Fruit fly (Drosophila melanogaster): ENCODE results near the gene Mitofilin.

Gene Mitofilin

dm6 chr3R:22043748-22044402 is 20.7 kb upstream of the Mitofilin start (continued):
- peak; percentile 7 for TF ChIP-seq sqz (GFP tag; optimal IDR thresholded peaks at IDR 0.05)
- no peak for TF ChIP-seq tin (GFP tag; optimal IDR thresholded peaks at IDR 0.05)
- peak; percentile 42; the same call in 1 of the 2 replicates for TF ChIP-seq CG6689 (GFP tag; IDR thresholded peaks at IDR 0.05)
- no peak for TF ChIP-seq CG8359 (GFP tag; optimal IDR thresholded peaks at IDR 0.05; ENCODE audit: borderline replicate concordance)
- no peak for TF ChIP-seq emc (GFP tag; optimal IDR thresholded peaks at IDR 0.05)
- TF ChIP-seq CG3838 (GFP tag; optimal IDR thresholded peaks at IDR 0.05), result no peak
- 0 out of 3 replicates have a peak, but pooled peaks have one; percentile 14 for TF ChIP-seq ci (GFP tag; IDR thresholded peaks at IDR 0.05)
- 0 out of 4 replicates have a peak, but pooled peaks have one; percentile 17 for TF ChIP-seq Dll (GFP tag; IDR thresholded peaks at IDR 0.05; ENCODE audit: partially characterized antibody)
- TF ChIP-seq psq (GFP tag; optimal IDR thresholded peaks at IDR 0.05), result peak; percentile 52
- peak; percentile 13 for TF ChIP-seq nom (GFP tag; optimal IDR thresholded peaks at IDR 0.05)
- no peak for TF ChIP-seq Bgb (GFP tag; IDR thresholded peaks at IDR 0.05; ENCODE audit: partially characterized antibody)
- TF ChIP-seq sens (GFP tag), result peak; percentile 73
- TF ChIP-seq CG31441 (GFP tag; IDR thresholded peaks at IDR 0.05), result 0 out of 2 replicates have a peak, but pooled peaks have one; percentile 9
- TF ChIP-seq Med (GFP tag), result peak; percentile 33
- no peak for TF ChIP-seq so (GFP tag; IDR thresholded peaks at IDR 0.05)
- TF ChIP-seq C15 (GFP tag; IDR thresholded peaks at IDR 0.05), result no peak
- TF ChIP-seq chm (GFP tag; IDR thresholded peaks at IDR 0.05), result peak; percentile 44; the same call in 1 of the 2 replicates
- peak; percentile 65; the same call in 1 of the 3 replicates for TF ChIP-seq CG2199 (GFP tag; IDR thresholded peaks at IDR 0.05)
- TF ChIP-seq gem (tag; optimal IDR thresholded peaks at IDR 0.05), result no peak
- peak; percentile 44; the same call in 1 of the 2 replicates for TF ChIP-seq crol (GFP tag; IDR thresholded peaks at IDR 0.05)
- TF ChIP-seq gfzf (GFP tag; optimal IDR thresholded peaks at IDR 0.05), result no peak
- TF ChIP-seq lbe (GFP tag; optimal IDR thresholded peaks at IDR 0.05), result peak; percentile 44
- TF ChIP-seq danr (GFP tag; IDR thresholded peaks at IDR 0.05), result no peak
- TF ChIP-seq Hr3 (GFP tag; optimal IDR thresholded peaks at IDR 0.05), result no peak

DNA sequence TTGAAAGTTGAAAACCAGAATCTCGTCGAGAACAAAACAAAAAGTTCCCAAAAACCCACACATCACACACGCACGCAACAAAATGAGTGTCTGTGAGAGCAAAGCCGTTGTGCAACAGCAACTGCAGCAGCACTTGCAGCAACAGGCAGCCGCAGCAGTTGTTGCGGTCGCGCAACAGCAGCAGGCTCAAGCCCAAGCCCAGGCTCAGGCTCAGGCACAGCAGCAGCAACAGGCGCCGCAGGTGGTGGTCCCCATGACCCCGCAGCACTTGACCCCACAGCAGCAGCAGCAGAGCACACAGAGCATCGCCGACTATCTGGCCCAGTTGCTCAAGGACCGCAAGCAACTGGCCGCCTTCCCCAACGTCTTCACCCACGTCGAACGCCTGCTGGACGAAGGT is 19.8 kb upstream of the Mitofilin start:
- TF ChIP-seq slbo (GFP tag; IDR thresholded peaks at IDR 0.05) (peak; percentile 41; the same call in 1 of the 2 replicates), Ets97D (GFP tag; optimal IDR thresholded peaks at IDR 0.05) (no peak), fd96Cb (tag; optimal IDR thresholded peaks at IDR 0.05) (no peak), Hr51 (GFP tag; optimal IDR thresholded peaks at IDR 0.05) (no peak), Poxn (GFP tag; IDR thresholded peaks at IDR 0.05) (no peak), exex (tag; optimal IDR thresholded peaks at IDR 0.05) (no peak), Ravus (GFP tag; IDR thresholded peaks at IDR 0.05) (no peak), CG14050 (GFP tag; IDR thresholded peaks at IDR 0.05) (no peak), Mrtf (GFP tag; IDR thresholded peaks at IDR 0.05) (no peak), mam (GFP tag; optimal IDR thresholded peaks at IDR 0.05) (no peak), h (optimal IDR thresholded peaks at IDR 0.05) (no peak), Pdp1 (GFP tag; optimal IDR thresholded peaks at IDR 0.05) (peak in 1 of 2 experiments; percentile 79), sc (optimal IDR thresholded peaks at IDR 0.05) (no peak), sc (GFP tag; optimal IDR thresholded peaks at IDR 0.05) (no peak), CG4707 (GFP tag; optimal IDR thresholded peaks at IDR 0.05) (no peak), ATbp (GFP tag; optimal IDR thresholded peaks at IDR 0.05) (no peak), Asciz (GFP tag; optimal IDR thresholded peaks at IDR 0.05) (no peak), CG1602 (GFP tag; optimal IDR thresholded peaks at IDR 0.05) (no peak), vnd (GFP tag; IDR thresholded peaks at IDR 0.05; ENCODE audit: partially characterized antibody) (0 out of 3 replicates have a peak, but pooled peaks have one; percentile 10), CG18011 (GFP tag; optimal IDR thresholded peaks at IDR 0.05) (no peak), NK7.1 (GFP tag; optimal IDR thresholded peaks at IDR 0.05) (no peak), hth (optimal IDR thresholded peaks at IDR 0.05) (no peak), CG15696 (tag; optimal IDR thresholded peaks at IDR 0.05) (no peak), sisA (GFP tag; IDR thresholded peaks at IDR 0.05) (no peak), CG2875 (GFP tag; optimal IDR thresholded peaks at IDR 0.05) (no peak), da (GFP tag; optimal IDR thresholded peaks at IDR 0.05) (no peak), CG3995 (GFP tag; optimal IDR thresholded peaks at IDR 0.05) (no peak)

Measured in whole organism, embryonic.